Worm (Caenorhabditis elegans): ENCODE results near the gene dph-5.

Gene dph-5

ce11 chrII:11307332-11307731, 42.7 kb upstream of the dph-5 start:
- TF ChIP-seq aly-2 (tag; optimal IDR thresholded peaks at IDR 0.05) (no peak), blmp-1 (tag; optimal IDR thresholded peaks at IDR 0.05; ENCODE audit: insufficient read depth) (peak; percentile 92), nhr-129 (tag; optimal IDR thresholded peaks at IDR 0.05) (peak; percentile 26), lin-13 (GFP tag; optimal IDR thresholded peaks at IDR 0.05) (no peak), nhr-25 (tag; optimal IDR thresholded peaks at IDR 0.05) (peak; percentile 61), mdl-1 (tag; optimal IDR thresholded peaks at IDR 0.05) (no peak), alr-1 (tag; optimal IDR thresholded peaks at IDR 0.05) (no peak)

- TF ChIP-seq aly-2 (tag; optimal IDR thresholded peaks at IDR 0.05) = no peak
- TF ChIP-seq nhr-129 (tag; optimal IDR thresholded peaks at IDR 0.05) = peak; percentile 15
- peak; percentile 10 for TF ChIP-seq blmp-1 (tag; optimal IDR thresholded peaks at IDR 0.05; ENCODE audit: insufficient read depth)
- peak in 1 of 2 experiments; percentile 5 for TF ChIP-seq lsy-2 (tag; optimal IDR thresholded peaks at IDR 0.05)
These were observed 42.0 kb upstream of the dph-5 start for ce11 chrII:11307953-11308352.

- TF ChIP-seq sma-9 (GFP tag; optimal IDR thresholded peaks at IDR 0.05) = no peak
- TF ChIP-seq sma-9 (tag; optimal IDR thresholded peaks at IDR 0.05) = no peak
- TF ChIP-seq lin-13 (GFP tag; optimal IDR thresholded peaks at IDR 0.05) = no peak
- no peak for TF ChIP-seq nhr-21 (tag; optimal IDR thresholded peaks at IDR 0.05)
These were observed 37.8 kb upstream of the dph-5 start, which contains the start of gene T24F1.7 for ce11 chrII:11312223-11312622. TSS of gene T24F1.7 (plus strand) at chrII:11312523.

- TF ChIP-seq unc-55 (GFP tag; optimal IDR thresholded peaks at IDR 0.05) (no peak), sma-3 (GFP tag; optimal IDR thresholded peaks at IDR 0.05) (no peak), peb-1 (tag; optimal IDR thresholded peaks at IDR 0.05) (no peak), alr-1 (tag; optimal IDR thresholded peaks at IDR 0.05) (no peak), lsy-2 (tag; optimal IDR thresholded peaks at IDR 0.05) (no peak), nhr-10 (tag; optimal IDR thresholded peaks at IDR 0.05) (no peak), C34F6.9 (tag; optimal IDR thresholded peaks at IDR 0.05) (no peak), ceh-16 (tag; optimal IDR thresholded peaks at IDR 0.05) (no peak), elt-1 (tag; optimal IDR thresholded peaks at IDR 0.05) (no peak), crh-2 (tag; optimal IDR thresholded peaks at IDR 0.05) (no peak), mbf-1 (tag; optimal IDR thresholded peaks at IDR 0.05) (no peak), nhr-129 (tag; optimal IDR thresholded peaks at IDR 0.05) (no peak), ztf-1 (GFP tag; conservative IDR thresholded peaks at IDR 0.05) (no peak)
These were observed 35.8 kb upstream of the dph-5 start, which contains the start of gene T24F1.4 for ce11 chrII:11314165-11314564. TSS of gene T24F1.4 (minus strand) at chrII:11314265.

- no peak for TF ChIP-seq ztf-4 (tag; optimal IDR thresholded peaks at IDR 0.05)
- TF ChIP-seq lsy-2 (tag; optimal IDR thresholded peaks at IDR 0.05) = no peak
- no peak for TF ChIP-seq nhr-237 (tag; optimal IDR thresholded peaks at IDR 0.05)
- TF ChIP-seq nhr-12 (tag; optimal IDR thresholded peaks at IDR 0.05) = no peak
- TF ChIP-seq nhr-23 (tag; optimal IDR thresholded peaks at IDR 0.05) = no peak
- no peak for TF ChIP-seq elt-1 (tag; optimal IDR thresholded peaks at IDR 0.05)
- TF ChIP-seq unc-62 (GFP tag; optimal IDR thresholded peaks at IDR 0.05) = no peak
- no peak for TF ChIP-seq nhr-10 (tag; optimal IDR thresholded peaks at IDR 0.05)
- TF ChIP-seq nhr-21 (tag; optimal IDR thresholded peaks at IDR 0.05) = no peak
- TF ChIP-seq ztf-11 (tag; optimal IDR thresholded peaks at IDR 0.05) = no peak
- TF ChIP-seq fos-1 (tag; optimal IDR thresholded peaks at IDR 0.05) = no peak
- TF ChIP-seq Y55F3AM.14 (GFP tag; optimal IDR thresholded peaks at IDR 0.05) = no peak
- peak; percentile 12 for TF ChIP-seq nhr-129 (tag; optimal IDR thresholded peaks at IDR 0.05)
- no peak for TF ChIP-seq R02D3.7 (tag; optimal IDR thresholded peaks at IDR 0.05)
- TF ChIP-seq mbf-1 (tag; optimal IDR thresholded peaks at IDR 0.05) = no peak
- no peak for TF ChIP-seq gmeb-1 (tag; optimal IDR thresholded peaks at IDR 0.05)
- TF ChIP-seq blmp-1 (tag; optimal IDR thresholded peaks at IDR 0.05; ENCODE audit: insufficient read depth) = no peak
- no peak for TF ChIP-seq nhr-6 (tag; optimal IDR thresholded peaks at IDR 0.05)
- no peak for TF ChIP-seq ama-1 (optimal IDR thresholded peaks at IDR 0.05)
- TF ChIP-seq unc-55 (GFP tag; optimal IDR thresholded peaks at IDR 0.05) = peak; percentile 28
- TF ChIP-seq mdl-1 (tag; optimal IDR thresholded peaks at IDR 0.05) = peak in 1 of 2 experiments; percentile 28
- TF ChIP-seq C34F6.9 (tag; optimal IDR thresholded peaks at IDR 0.05) = peak; percentile 27
These were observed 33.3 kb upstream of the dph-5 start for ce11 chrII:11316663-11317062.

- TF ChIP-seq ztf-11 (tag; optimal IDR thresholded peaks at IDR 0.05) (no peak), ceh-16 (tag; optimal IDR thresholded peaks at IDR 0.05) (no peak), R02D3.7 (tag; optimal IDR thresholded peaks at IDR 0.05) (no peak), sma-3 (GFP tag; optimal IDR thresholded peaks at IDR 0.05) (no peak), peb-1 (tag; optimal IDR thresholded peaks at IDR 0.05) (no peak), nhr-77 (tag; optimal IDR thresholded peaks at IDR 0.05) (no peak), unc-39 (tag; optimal IDR thresholded peaks at IDR 0.05) (no peak), C34F6.9 (tag; optimal IDR thresholded peaks at IDR 0.05) (no peak)
These were observed 30.4 kb upstream of the dph-5 start, which contains the start of gene nlp-51 for ce11 chrII:11319591-11319990. TSS of gene nlp-51 (minus strand) at chrII:11319691.
